Fruit fly (Drosophila melanogaster) whole organism, embryonic: ENCODE measurements around the gene CG14818.

Experiments used
- Antp ChIP-seq: fragments of 200-800 bp; sonication (Bioruptor generic); optimal IDR thresholded peaks from 3 replicates; lab custom pipeline; 2016; ENCODE audit warnings: missing biosample characterization, missing genetic modification characterization
- Atf3 ChIP-seq: fragments of 200-800 bp; sonication (Bioruptor generic); optimal IDR thresholded peaks from 3 replicates; lab custom pipeline; 2016; ENCODE audit warnings: missing biosample characterization, missing genetic modification characterization
- BtbVII ChIP-seq: fragments of 200-800 bp; sonication (Bioruptor generic); optimal IDR thresholded peaks from 3 replicates; lab custom pipeline; 2017; ENCODE audit warnings: missing biosample characterization, mild to moderate bottlenecking, missing genetic modification characterization
- CG10147 ChIP-seq: fragments of 200-800 bp; sonication (Bioruptor generic); optimal IDR thresholded peaks from 2 replicates; lab custom pipeline; 2019; ENCODE audit warnings: missing biosample characterization, mild to moderate bottlenecking, missing genetic modification characterization, moderate library complexity
- CG11456 ChIP-seq: fragments of 200-800 bp; sonication (Bioruptor generic); IDR thresholded peaks from 3 replicates; pipeline ENCODE4 v1.3.6; 2022; ENCODE audit warnings: missing biosample characterization, missing genetic modification characterization
- CG11560 ChIP-seq: fragments of 200-800 bp; sonication (Bioruptor generic); IDR thresholded peaks from 3 replicates; pipeline ENCODE4 v1.3.6; 2022; ENCODE audit warnings: missing biosample characterization, missing genetic modification characterization
- CG13287 ChIP-seq: fragments of 200-800 bp; sonication (Bioruptor generic); IDR thresholded peaks from 2 replicates; pipeline ENCODE4 v1.3.6; 2022; ENCODE audit warnings: missing biosample characterization, missing genetic modification characterization; ENCODE audit not compliant: partially characterized antibody
- CG13424 ChIP-seq: fragments of 200-800 bp; sonication (Bioruptor generic); optimal IDR thresholded peaks from 2 replicates; lab custom pipeline; 2019; ENCODE audit warnings: missing biosample characterization, mild to moderate bottlenecking, missing genetic modification characterization, moderate library complexity
- CG14050 ChIP-seq: fragments of 200-800 bp; sonication (Bioruptor generic); IDR thresholded peaks from 3 replicates; pipeline ENCODE4 v1.3.6; 2022; ENCODE audit warnings: missing biosample characterization, missing genetic modification characterization
- CG15514 ChIP-seq: fragments of 200-800 bp; sonication (Bioruptor generic); optimal IDR thresholded peaks from 3 replicates; lab custom pipeline; 2017; ENCODE audit warnings: missing biosample characterization, missing genetic modification characterization, mild to moderate bottlenecking, moderate library complexity, missing genetic modification reagents
- CG30020 ChIP-seq: fragments of 200-800 bp; optimal IDR thresholded peaks from 2 replicates; lab custom pipeline; 2019; ENCODE audit warnings: missing biosample characterization, mild to moderate bottlenecking, missing genetic modification characterization, moderate library complexity
- CG31441 ChIP-seq: fragments of 200-800 bp; sonication (Bioruptor generic); IDR thresholded peaks from 2 replicates; pipeline ENCODE4 v1.3.6; 2022; ENCODE audit warnings: missing biosample characterization, missing genetic modification characterization
- CG33557 ChIP-seq: fragments of 200-800 bp; sonication (Bioruptor generic); optimal IDR thresholded peaks from 2 replicates; lab custom pipeline; 2019; ENCODE audit warnings: missing biosample characterization, mild to moderate bottlenecking, missing genetic modification characterization, moderate library complexity
- CG3407 ChIP-seq: fragments of 200-800 bp; sonication (Bioruptor generic); optimal IDR thresholded peaks from 2 replicates; lab custom pipeline; 2018; ENCODE audit warnings: missing biosample characterization, mild to moderate bottlenecking, missing genetic modification characterization
- CG34376 ChIP-seq: fragments of 200-800 bp; sonication (Bioruptor generic); optimal IDR thresholded peaks from 2 replicates; lab custom pipeline; 2018; ENCODE audit warnings: missing biosample characterization, mild to moderate bottlenecking, missing genetic modification characterization
- CG6689 ChIP-seq: fragments of 200-800 bp; sonication (Bioruptor generic); IDR thresholded peaks from 2 replicates; pipeline ENCODE4 v1.3.6; 2022; ENCODE audit warnings: missing biosample characterization, missing genetic modification characterization
- CG7928 ChIP-seq: fragments of 200-800 bp; sonication (Bioruptor generic); optimal IDR thresholded peaks from 2 replicates; lab custom pipeline; 2017; ENCODE audit warnings: missing biosample characterization, mild to moderate bottlenecking, missing genetic modification characterization
- CG7987 ChIP-seq: fragments of 200-800 bp; sonication (Bioruptor generic); optimal IDR thresholded peaks from 2 replicates; lab custom pipeline; 2018; ENCODE audit warnings: missing biosample characterization, mild to moderate bottlenecking, missing genetic modification characterization, moderate library complexity
- CG8388 ChIP-seq: fragments of 200-800 bp; sonication (Bioruptor generic); optimal IDR thresholded peaks from 2 replicates; lab custom pipeline; 2019; ENCODE audit warnings: missing biosample characterization, mild to moderate bottlenecking, missing genetic modification characterization, moderate library complexity
- CTCF ChIP-seq: fragments of 200-800 bp; sonication (Bioruptor generic); optimal IDR thresholded peaks from 2 replicates; lab custom pipeline; 2017; ENCODE audit warnings: missing biosample characterization, mild to moderate bottlenecking, missing genetic modification characterization, moderate library complexity
- Chrac-16 ChIP-seq: fragments of 200-800 bp; sonication (Bioruptor generic); optimal IDR thresholded peaks from 3 replicates; lab custom pipeline; 2016; ENCODE audit warnings: missing biosample characterization, missing genetic modification characterization
- Deaf1 ChIP-seq: fragments of 200-800 bp; optimal IDR thresholded peaks from 3 replicates; lab custom pipeline; 2019; ENCODE audit warnings: missing biosample characterization, mild to moderate bottlenecking, missing genetic modification characterization, moderate library complexity
- Hr39 ChIP-seq: fragments of >200 bp; optimal IDR thresholded peaks from 2 replicates; lab custom pipeline; 2017
- Med ChIP-seq: fragments of 200-800 bp; sonication (Bioruptor generic); peaks from one replicate; lab custom pipeline; 2016; ENCODE audit warnings: missing biosample characterization, missing genetic modification characterization, mild to moderate bottlenecking, inconsistent platforms, moderate library complexity
- Meics ChIP-seq: fragments of 200-800 bp; sonication (Bioruptor generic); optimal IDR thresholded peaks from 2 replicates; lab custom pipeline; 2017; ENCODE audit warnings: missing biosample characterization, mild to moderate bottlenecking, missing genetic modification characterization
- Nf-YC ChIP-seq: fragments of 200-800 bp; optimal IDR thresholded peaks from 3 replicates; lab custom pipeline; 2019; ENCODE audit warnings: missing biosample characterization, mild to moderate bottlenecking, missing genetic modification characterization, moderate library complexity
- PHDP ChIP-seq: fragments of 200-800 bp; sonication (Bioruptor generic); optimal IDR thresholded peaks from 3 replicates; lab custom pipeline; 2018; ENCODE audit warnings: missing biosample characterization, mild to moderate bottlenecking, missing genetic modification characterization, moderate library complexity
- YL-1 ChIP-seq: fragments of 200-800 bp; sonication (Bioruptor generic); optimal IDR thresholded peaks from 3 replicates; lab custom pipeline; 2017; ENCODE audit warnings: missing biosample characterization, mild to moderate bottlenecking, missing genetic modification characterization
- amos ChIP-seq: fragments of 200-800 bp; sonication (Bioruptor generic); IDR thresholded peaks from 2 replicates; pipeline ENCODE4 v1.3.6; 2022; ENCODE audit warnings: missing biosample characterization, missing genetic modification characterization; ENCODE audit not compliant: partially characterized antibody
- bab2 ChIP-seq: fragments of 200-800 bp; sonication (Bioruptor generic); optimal IDR thresholded peaks from 2 replicates; lab custom pipeline; 2016; ENCODE audit warnings: missing biosample characterization, missing genetic modification characterization
- bbx ChIP-seq: fragments of 200-800 bp; sonication (Bioruptor generic); IDR thresholded peaks from 2 replicates; pipeline ENCODE4 v1.3.6; 2022; ENCODE audit warnings: missing biosample characterization, missing genetic modification characterization; ENCODE audit not compliant: partially characterized antibody
- bigmax ChIP-seq: fragments of 200-800 bp; sonication (Bioruptor generic); optimal IDR thresholded peaks from 2 replicates; lab custom pipeline; 2018; ENCODE audit warnings: missing biosample characterization, mild to moderate bottlenecking, missing genetic modification characterization
- cas ChIP-seq: fragments of 200-800 bp; sonication (Bioruptor generic); IDR thresholded peaks from 2 replicates; pipeline ENCODE4 v1.3.6; 2022; ENCODE audit warnings: missing biosample characterization, missing genetic modification characterization
- chn ChIP-seq: fragments of 200-800 bp; sonication (Bioruptor generic); optimal IDR thresholded peaks from 2 replicates; lab custom pipeline; 2016; ENCODE audit warnings: missing biosample characterization, missing genetic modification characterization
- crp ChIP-seq, 2 experiments: fragments of 200-800 bp; sonication (Bioruptor generic); optimal IDR thresholded peaks; 2 replicates in 1 of 2; 3 replicates in 1 of 2; lab custom pipeline; 2017; ENCODE audit warnings: missing biosample characterization in 2 of 2, missing genetic modification characterization in 2 of 2, mild to moderate bottlenecking in 1 of 2, moderate library complexity in 1 of 2
- cwo ChIP-seq: fragments of 200-800 bp; sonication (Bioruptor generic); optimal IDR thresholded peaks from 3 replicates; lab custom pipeline; 2017; ENCODE audit warnings: missing biosample characterization, missing genetic modification characterization, mild to moderate bottlenecking, moderate library complexity, missing genetic modification reagents
- da ChIP-seq: fragments of 200-800 bp; sonication (Bioruptor generic); optimal IDR thresholded peaks from 2 replicates; lab custom pipeline; 2016; ENCODE audit warnings: missing biosample characterization, missing genetic modification characterization
- danr ChIP-seq: fragments of 200-800 bp; sonication (Bioruptor generic); IDR thresholded peaks from 2 replicates; pipeline ENCODE4 v1.3.6; 2022; ENCODE audit warnings: missing biosample characterization, missing genetic modification characterization
- dm ChIP-seq: fragments of 200-800 bp; sonication (Bioruptor generic); optimal IDR thresholded peaks from 3 replicates; lab custom pipeline; 2016; ENCODE audit warnings: missing biosample characterization, missing genetic modification characterization
- grn ChIP-seq: fragments of 200-800 bp; sonication (Bioruptor generic); optimal IDR thresholded peaks from 3 replicates; lab custom pipeline; 2017; ENCODE audit warnings: missing biosample characterization, missing genetic modification characterization
- gsb-n ChIP-seq: fragments of 200-800 bp; sonication (Bioruptor generic); optimal IDR thresholded peaks from 3 replicates; lab custom pipeline; 2018; ENCODE audit warnings: missing biosample characterization, mild to moderate bottlenecking, missing genetic modification characterization
- pan ChIP-seq, 4 experiments: fragments of >200 bp in 3 of 4; fragments of 200-800 bp in 1 of 4; sonication (Bioruptor generic) in 1 of 4; optimal IDR thresholded peaks in 3 of 4; IDR thresholded peaks in 1 of 4; 2 replicates each; pipeline versions ENCODE4 v1.3.6 to Lab custom; 2017 to 2022; ENCODE audit warnings: missing biosample characterization in 2 of 4, missing genetic modification characterization in 2 of 4, mixed read lengths in 1 of 4
- pros ChIP-seq: fragments of 200-800 bp; sonication (Bioruptor generic); optimal IDR thresholded peaks from 3 replicates; lab custom pipeline; 2019; ENCODE audit warnings: missing biosample characterization, mild to moderate bottlenecking, missing genetic modification characterization, moderate library complexity
- schlank ChIP-seq: fragments of 200-800 bp; sonication (Bioruptor generic); optimal IDR thresholded peaks from 2 replicates; lab custom pipeline; 2018; ENCODE audit warnings: missing biosample characterization, mild to moderate bottlenecking, missing genetic modification characterization
- sens-2 ChIP-seq: fragments of 200-800 bp; sonication (Bioruptor generic); IDR thresholded peaks from 2 replicates; pipeline ENCODE4 v1.3.6; 2022; ENCODE audit warnings: missing biosample characterization, missing genetic modification characterization
- sna ChIP-seq: fragments of 200-800 bp; sonication (Bioruptor generic); IDR thresholded peaks from 2 replicates; pipeline ENCODE4 v1.3.6; 2022; ENCODE audit warnings: missing biosample characterization, missing genetic modification characterization; ENCODE audit not compliant: partially characterized antibody
- sob ChIP-seq: fragments of 200-800 bp; sonication (Bioruptor generic); IDR thresholded peaks from 2 replicates; pipeline ENCODE4 v1.3.6; 2022; ENCODE audit warnings: missing biosample characterization, missing genetic modification characterization
- toy ChIP-seq: fragments of 200-800 bp; sonication (Bioruptor generic); IDR thresholded peaks from 2 replicates; pipeline ENCODE4 v1.3.6; 2022; ENCODE audit warnings: missing biosample characterization, missing genetic modification characterization
- zen2 ChIP-seq: fragments of 200-800 bp; sonication (Bioruptor generic); IDR thresholded peaks from 3 replicates; pipeline ENCODE4 v1.3.6; 2022; ENCODE audit warnings: missing biosample characterization, missing genetic modification characterization; ENCODE audit not compliant: partially characterized antibody

The CG14818 gene

dm6 chrX:1861620-1862184 lies 17.9 kb downstream of the CG14818 start, which contains the start of gene deltaCOP (continued):
- TF ChIP-seq bigmax (GFP tag; lab: Kevin White, UChicago), result no peak
- peak; percentile 78 for TF ChIP-seq danr (GFP tag; lab: Robert Waterston, UW)
- TF ChIP-seq dm (GFP tag; lab: Kevin White, UChicago), result peak; percentile 89
- TF ChIP-seq sna, result no peak
- peak; percentile 87 for TF ChIP-seq chn
- TF ChIP-seq Deaf1, result no peak
- peak; percentile 72; the same call in 2 of the 3 replicates for TF ChIP-seq CG11560 (tag; lab: Robert Waterston, UW)
- peak; percentile 91 for TF ChIP-seq bab2 (GFP tag; lab: Kevin White, UChicago)
- peak; percentile 41 for TF ChIP-seq CG30020 (tag; lab: Kevin White, UChicago)
- peak; percentile 60; the same call in 1 of the 2 replicates for TF ChIP-seq toy (GFP tag; lab: Robert Waterston, UW)
- TF ChIP-seq Hr39 (lab: Kevin White, UChicago), result no peak
- peak in 1 of 2 experiments; percentile 42 for TF ChIP-seq pan (optimal IDR thresholded peaks at IDR 0.05; lab: Kevin White, UChicago)
- TF ChIP-seq pan (GFP tag; optimal IDR thresholded peaks at IDR 0.05 in 1 of 2, IDR thresholded peaks at IDR 0.05 in 1 of 2), result peak in 1 of 2 experiments; percentile 76
- TF ChIP-seq Med (GFP tag; lab: Kevin White, UChicago), result peak; percentile 97
- peak; percentile 57 for TF ChIP-seq CG33557 (GFP tag; lab: Kevin White, UChicago)
- peak; percentile 91 for TF ChIP-seq Antp
- peak; percentile 58; the same call in 1 of the 2 replicates for TF ChIP-seq CG13287 (GFP tag; lab: Robert Waterston, UW)
- peak; percentile 88 for TF ChIP-seq da (GFP tag; lab: Kevin White, UChicago)
- TF ChIP-seq PHDP (tag; lab: Kevin White, UChicago), result peak; percentile 75
- TF ChIP-seq CG11456 (GFP tag; lab: Robert Waterston, UW), result peak; percentile 82; the same call in 2 of the 3 replicates
- TF ChIP-seq YL-1 (GFP tag; lab: Kevin White, UChicago), result peak; percentile 62
- peak; percentile 24 for TF ChIP-seq schlank (tag; lab: Kevin White, UChicago)
- peak; percentile 26; the same call in 1 of the 2 replicates for TF ChIP-seq amos (GFP tag; lab: Robert Waterston, UW)
- TF ChIP-seq sob (GFP tag; lab: Robert Waterston, UW), result peak; percentile 90
- TF ChIP-seq crp (GFP tag; optimal IDR thresholded peaks at IDR 0.05; lab: Kevin White, UChicago), result peak in 1 of 2 experiments; percentile 35
- peak; percentile 86 for TF ChIP-seq Atf3 (GFP tag; lab: Kevin White, UChicago)
- TF ChIP-seq zen2 (GFP tag; lab: Robert Waterston, UW), result no peak
- TF ChIP-seq CTCF (GFP tag; lab: Kevin White, UChicago), result peak; percentile 36
- peak; percentile 70 for TF ChIP-seq CG13424 (tag; lab: Kevin White, UChicago)
- no peak for TF ChIP-seq pros (GFP tag; lab: Kevin White, UChicago)
- TF ChIP-seq gsb-n, result peak; percentile 61
- no peak for TF ChIP-seq grn (GFP tag; lab: Kevin White, UChicago)
- TF ChIP-seq CG3407 (GFP tag; lab: Kevin White, UChicago), result peak; percentile 62
- no peak; the same call in 1 of the 2 replicates for TF ChIP-seq CG31441 (GFP tag; lab: Robert Waterston, UW)
- peak; percentile 23 for TF ChIP-seq CG7987 (GFP tag; lab: Kevin White, UChicago)
- TF ChIP-seq CG14050 (GFP tag; lab: Robert Waterston, UW), result peak; percentile 71
- TF ChIP-seq CG15514 (GFP tag; lab: Kevin White, UChicago), result peak; percentile 77
- TF ChIP-seq sens-2 (GFP tag; lab: Robert Waterston, UW), result peak; percentile 39; the same call in 1 of the 2 replicates
- TF ChIP-seq CG10147 (GFP tag; lab: Kevin White, UChicago), result no peak
- TF ChIP-seq bbx (GFP tag; lab: Robert Waterston, UW), result peak; percentile 17; the same call in 1 of the 2 replicates
- no peak for TF ChIP-seq CG8388 (GFP tag; lab: Kevin White, UChicago)
- TF ChIP-seq cwo, result peak; percentile 65
- peak; percentile 81 for TF ChIP-seq Meics (GFP tag; lab: Kevin White, UChicago)
- peak; percentile 83 for TF ChIP-seq CG6689 (GFP tag; lab: Robert Waterston, UW)
- TF ChIP-seq Chrac-16 (GFP tag; lab: Kevin White, UChicago), result peak; percentile 87
- TF ChIP-seq cas, result 0 out of 2 replicates have a peak, but pooled peaks have one; percentile 26
- peak; percentile 55 for TF ChIP-seq BtbVII (GFP tag; lab: Kevin White, UChicago)
- TF ChIP-seq CG7928 (GFP tag; lab: Kevin White, UChicago), result peak; percentile 56
- TF ChIP-seq CG34376 (GFP tag; lab: Kevin White, UChicago), result peak; percentile 76
- peak; percentile 60 for TF ChIP-seq Nf-YC
